Worm (Caenorhabditis elegans): ENCODE measurements around the gene rrp-1.

ce11 chrIV:9943214-9943613, 38.9 kb downstream of the rrp-1 start:
- no peak for TF ChIP-seq tab-1 (GFP tag; IDR thresholded peaks at IDR 0.05)
- TF ChIP-seq ztf-23 (GFP tag; IDR thresholded peaks at IDR 0.05), result no peak
- no peak for TF ChIP-seq T22C8.4 (GFP tag; IDR thresholded peaks at IDR 0.05)
- TF ChIP-seq flt-1 (GFP tag; IDR thresholded peaks at IDR 0.05), result no peak
- no peak for TF ChIP-seq ztf-29 (GFP tag; IDR thresholded peaks at IDR 0.05)
